Fruit fly (Drosophila melanogaster) whole organism, larva: ENCODE measurements around the gene Send1.

Experiments used
- noc ChIP-seq: fragments of 200-800 bp; sonication (Bioruptor generic); optimal IDR thresholded peaks from 3 replicates; lab custom pipeline; 2019; ENCODE audit warnings: missing biosample characterization, mild to moderate bottlenecking, missing genetic modification characterization, moderate library complexity

Send1 gene

dm6 chr2L:2254950-2255349, at the start of gene Send1:
Gene Send1, minus strand, starts transcription at chr2L:2255050.
- TF ChIP-seq noc (tag; lab: Kevin White, UChicago), result no peak

dm6 chr2L:2299803-2300202, 45.0 kb upstream of the Send1 start, which contains the start of gene CG31949:
Gene CG31949, plus strand, starts transcription at chr2L:2300103.
- no peak for TF ChIP-seq noc (tag; lab: Kevin White, UChicago)

- no peak for TF ChIP-seq noc (tag; lab: Kevin White, UChicago)
Observed at dm6 chr2L:2290638-2291037, 35.8 kb upstream of the Send1 start, which contains the start of gene robl22E. Gene robl22E, minus strand, starts transcription at chr2L:2290738.

dm6 chr2L:2289316-2289715, 34.5 kb upstream of the Send1 start, which contains the start of gene CG17237:
Gene CG17237, minus strand, starts transcription at chr2L:2289416.
- no peak for TF ChIP-seq noc (tag; lab: Kevin White, UChicago)

dm6 chr2L:2287807-2288206, 33.0 kb upstream of the Send1 start, which contains the start of gene CG42658:
Gene CG42658, minus strand, starts transcription at chr2L:2287907.
- TF ChIP-seq noc (tag; lab: Kevin White, UChicago), result no peak

dm6 chr2L:2286773-2287172, 31.9 kb upstream of the Send1 start, which contains the start of gene CG31681:
Gene CG31681, minus strand, starts transcription at chr2L:2286873.
- no peak for TF ChIP-seq noc (tag; lab: Kevin White, UChicago)

- no peak for TF ChIP-seq noc (tag; lab: Kevin White, UChicago)
Observed at dm6 chr2L:2284863-2285262, 30.0 kb upstream of the Send1 start, which contains the start of gene CG4271. Gene CG4271, plus strand, starts transcription at chr2L:2285163.

dm6 chr2L:2269040-2269439, 14.2 kb upstream of the Send1 start, which contains the start of gene CG17242:
Gene CG17242, minus strand, starts transcription at chr2L:2269140.
- no peak for TF ChIP-seq noc (tag; lab: Kevin White, UChicago)

dm6 chr2L:2265221-2265620, 10.4 kb upstream of the Send1 start, which contains the start of gene CG34049:
Gene CG34049, minus strand, starts transcription at chr2L:2265321.
- no peak for TF ChIP-seq noc (tag; lab: Kevin White, UChicago)

- TF ChIP-seq noc (tag; lab: Kevin White, UChicago), result no peak
Observed at dm6 chr2L:2263142-2263541, 8.3 kb upstream of the Send1 start, which contains the start of gene CG4270. Gene CG4270, plus strand, starts transcription at chr2L:2263442.

dm6 chr2L:2252745-2253144, 2.1 kb downstream of the Send1 start, which contains the start of gene CG17234:
Gene CG17234, plus strand, starts transcription at chr2L:2253045.
- no peak for TF ChIP-seq noc (tag; lab: Kevin White, UChicago)

- TF ChIP-seq noc (tag; lab: Kevin White, UChicago), result no peak
Observed at dm6 chr2L:2252241-2252640, 2.6 kb downstream of the Send1 start, which contains the start of gene CG17239. Gene CG17239, minus strand, starts transcription at chr2L:2252341.

dm6 chr2L:2251175-2251574, 3.7 kb downstream of the Send1 start, which contains the start of gene Ser12:
Gene Ser12, minus strand, starts transcription at chr2L:2251275.
- TF ChIP-seq noc (tag; lab: Kevin White, UChicago), result no peak

- no peak for TF ChIP-seq noc (tag; lab: Kevin White, UChicago)
Observed at dm6 chr2L:2249578-2249977, 5.3 kb downstream of the Send1 start.

dm6 chr2L:2242783-2243182, 12.1 kb downstream of the Send1 start:
- TF ChIP-seq noc (tag; lab: Kevin White, UChicago), result no peak

dm6 chr2L:2242139-2242538, 12.7 kb downstream of the Send1 start, which contains the start of gene CG4267:
Gene CG4267, plus strand, starts transcription at chr2L:2242378.
- no peak for TF ChIP-seq noc (tag; lab: Kevin White, UChicago)

- TF ChIP-seq noc (tag; lab: Kevin White, UChicago), result no peak
Observed at dm6 chr2L:2240493-2240892, 14.4 kb downstream of the Send1 start, which contains the start of gene Tengl1. Gene Tengl1, minus strand, starts transcription at chr2L:2240593.
